Fruit fly (Drosophila melanogaster) whole organism, prepupa: ENCODE measurements around the gene D19B.

ENCODE experiments used
- CG10631 ChIP-seq: fragments of 200-800 bp; sonication (Bioruptor generic); optimal IDR thresholded peaks from 2 replicates; lab custom pipeline; 2016; ENCODE audit warnings: missing biosample characterization, missing genetic modification characterization
- CG31627 ChIP-seq: fragments of 200-800 bp; sonication (Bioruptor generic); optimal IDR thresholded peaks from 3 replicates; lab custom pipeline; 2016; ENCODE audit warnings: missing biosample characterization, missing genetic modification characterization
- CG4318 ChIP-seq: fragments of 200-800 bp; sonication (Bioruptor generic); optimal IDR thresholded peaks from 3 replicates; lab custom pipeline; 2017; ENCODE audit warnings: missing biosample characterization, mild to moderate bottlenecking, missing genetic modification characterization
- CG7368 ChIP-seq: fragments of 200-800 bp; sonication (Bioruptor generic); optimal IDR thresholded peaks from 3 replicates; lab custom pipeline; 2016; ENCODE audit warnings: missing biosample characterization, missing genetic modification characterization
- Hr4 ChIP-seq: fragments of 200-800 bp; sonication (Bioruptor generic); optimal IDR thresholded peaks from 3 replicates; lab custom pipeline; 2016; ENCODE audit warnings: missing biosample characterization, missing genetic modification characterization
- Sox102F ChIP-seq: fragments of 200-800 bp; sonication (Bioruptor generic); optimal IDR thresholded peaks from 2 replicates; lab custom pipeline; 2016; ENCODE audit warnings: missing biosample characterization, mild to moderate bottlenecking, missing genetic modification characterization
- acj6 ChIP-seq: fragments of 200-800 bp; sonication (Bioruptor generic); optimal IDR thresholded peaks from 3 replicates; lab custom pipeline; 2016; ENCODE audit warnings: missing biosample characterization, missing genetic modification characterization
- dsx ChIP-seq: fragments of 200-800 bp; optimal IDR thresholded peaks from 3 replicates; lab custom pipeline; 2019; ENCODE audit warnings: missing biosample characterization, mild to moderate bottlenecking, missing genetic modification characterization, moderate library complexity; ENCODE audit not compliant: poor library complexity, severe bottlenecking
- eg ChIP-seq: fragments of 200-800 bp; sonication (Bioruptor generic); IDR thresholded peaks from 3 replicates; pipeline ENCODE4 v1.3.6; 2022; ENCODE audit warnings: missing biosample characterization, missing genetic modification characterization
- fd59A ChIP-seq: fragments of 200-800 bp; sonication (Bioruptor generic); optimal IDR thresholded peaks from 2 replicates; lab custom pipeline; 2017; ENCODE audit warnings: missing biosample characterization, mild to moderate bottlenecking, missing genetic modification characterization, missing genetic modification reagents
- salr ChIP-seq, 2 experiments: fragments of 200-800 bp; sonication (Bioruptor generic); optimal IDR thresholded peaks; 3 replicates each; lab custom pipeline; 2016 to 2018; ENCODE audit warnings: missing biosample characterization in 2 of 2, missing genetic modification characterization in 2 of 2, mild to moderate bottlenecking in 1 of 2
- spab ChIP-seq: fragments of 200-800 bp; sonication (Bioruptor generic); optimal IDR thresholded peaks from 2 replicates; lab custom pipeline; 2017; ENCODE audit warnings: missing biosample characterization, mild to moderate bottlenecking, missing genetic modification characterization, missing genetic modification reagents

DNA sequence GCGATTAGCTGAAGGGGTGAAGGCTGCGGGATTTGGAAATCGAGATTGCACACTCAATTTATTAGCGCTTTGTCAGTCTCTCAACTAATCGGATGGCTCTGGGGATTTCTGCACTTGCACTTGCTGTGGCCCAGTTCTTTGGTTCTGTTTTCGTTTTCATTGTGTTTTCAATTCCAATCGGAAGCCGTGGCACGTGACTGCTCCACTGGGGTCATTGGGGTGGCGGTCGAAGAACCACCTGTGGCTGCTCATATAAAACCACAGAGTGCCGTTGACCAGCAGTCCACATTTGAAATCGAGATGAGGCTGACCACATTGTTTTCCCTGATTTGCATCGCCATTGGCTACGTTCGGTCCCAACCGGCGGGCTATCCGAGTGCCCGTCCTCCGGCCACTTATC, 24.2 kb downstream of the D19B start, which contains the start of gene Cpr65Az:
- TF ChIP-seq acj6 (GFP tag; lab: Kevin White, UChicago) (no peak), eg (GFP tag; lab: Robert Waterston, UW) (no peak), Hr4 (GFP tag; lab: Kevin White, UChicago) (no peak), fd59A (GFP tag; lab: Kevin White, UChicago) (no peak), CG10631 (GFP tag; lab: Kevin White, UChicago) (no peak), salr (GFP tag; optimal IDR thresholded peaks at IDR 0.05; lab: Kevin White, UChicago) (no peak), dsx (GFP tag; lab: Kevin White, UChicago) (no peak), Sox102F (GFP tag; lab: Kevin White, UChicago) (no peak), CG7368 (GFP tag; lab: Kevin White, UChicago) (no peak), CG4318 (GFP tag; lab: Kevin White, UChicago) (no peak), spab (GFP tag; lab: Kevin White, UChicago) (no peak), CG31627 (no peak)
